Worm (Caenorhabditis elegans) whole organism, L2 larva: ENCODE results near the gene pcn-1.
A peak's percentile ranks its signal among the peaks of the same experiment; 100 is the strongest.

Source experiments
- C34F6.9 ChIP-seq: fragments of 150-350 bp; optimal IDR thresholded peaks from 2 replicates; lab custom pipeline; 2014; ENCODE audit warnings: missing biosample characterization, missing genetic modification characterization
- F13H6.1 ChIP-seq: sonication (generic microtip); optimal IDR thresholded peaks from 2 replicates; lab custom pipeline; 2016; ENCODE audit warnings: missing genetic modification characterization, missing compliant biosample characterization
- Y55F3AM.14 ChIP-seq: fragments of 200-800 bp; sonication (Bioruptor generic); optimal IDR thresholded peaks from 2 replicates; lab custom pipeline; 2018; ENCODE audit warnings: mild to moderate bottlenecking, missing genetic modification characterization, missing compliant biosample characterization
- ZK546.5 ChIP-seq: sonication (generic microtip); optimal IDR thresholded peaks from 2 replicates; lab custom pipeline; 2017; ENCODE audit warnings: missing biosample characterization, missing genetic modification characterization
- alr-1 ChIP-seq: fragments of 150-350 bp; optimal IDR thresholded peaks from 2 replicates; lab custom pipeline; 2014; ENCODE audit warnings: missing biosample characterization, missing genetic modification characterization
- aly-2 ChIP-seq: fragments of 150-350 bp; optimal IDR thresholded peaks from 2 replicates; lab custom pipeline; 2014; ENCODE audit warnings: missing biosample characterization, missing genetic modification characterization
- ama-1 ChIP-seq: fragments of 150-350 bp; optimal IDR thresholded peaks from 2 replicates; lab custom pipeline; 2018; ENCODE audit warnings: inconsistent platforms
- blmp-1 ChIP-seq: sonication (generic microtip); optimal IDR thresholded peaks from 2 replicates; lab custom pipeline; 2017; ENCODE audit warnings: missing genetic modification characterization, mild to moderate bottlenecking, missing compliant biosample characterization, antibody characterized with exemption, moderate library complexity; ENCODE audit not compliant: insufficient read depth
- ceh-16 ChIP-seq: fragments of 150-350 bp; optimal IDR thresholded peaks from 2 replicates; lab custom pipeline; 2014; ENCODE audit warnings: missing biosample characterization, missing genetic modification characterization
- ceh-82 ChIP-seq: fragments of 150-350 bp; optimal IDR thresholded peaks from 2 replicates; lab custom pipeline; 2014; ENCODE audit warnings: missing biosample characterization, missing genetic modification characterization
- crh-2 ChIP-seq: sonication (generic microtip); optimal IDR thresholded peaks from 2 replicates; lab custom pipeline; 2017; ENCODE audit warnings: missing biosample characterization, missing genetic modification characterization
- dmd-4 ChIP-seq: sonication (generic microtip); optimal IDR thresholded peaks from 2 replicates; lab custom pipeline; 2017; ENCODE audit warnings: missing biosample characterization, missing genetic modification characterization
- egl-27 ChIP-seq: sonication (generic microtip); optimal IDR thresholded peaks from 3 replicates; lab custom pipeline; 2017; ENCODE audit warnings: missing biosample characterization, missing genetic modification reagents, missing genetic modification characterization
- elt-1 ChIP-seq: fragments of 150-350 bp; optimal IDR thresholded peaks from 2 replicates; lab custom pipeline; 2014; ENCODE audit warnings: missing biosample characterization, missing genetic modification characterization
- elt-3 ChIP-seq: sonication (generic microtip); optimal IDR thresholded peaks from 2 replicates; lab custom pipeline; 2017; ENCODE audit warnings: missing biosample characterization, missing genetic modification characterization
- fos-1 ChIP-seq: fragments of 150-350 bp; optimal IDR thresholded peaks from 2 replicates; lab custom pipeline; 2014; ENCODE audit warnings: missing biosample characterization, missing genetic modification characterization
- gmeb-1 ChIP-seq: fragments of 150-350 bp; optimal IDR thresholded peaks from 2 replicates; lab custom pipeline; 2014; ENCODE audit warnings: missing biosample characterization, missing genetic modification characterization
- lin-11 ChIP-seq: fragments of 150-350 bp; sonication (generic microtip); optimal IDR thresholded peaks from 2 replicates; lab custom pipeline; 2014; ENCODE audit warnings: missing biosample characterization, missing genetic modification characterization, inconsistent platforms, mixed read lengths
- lin-13 ChIP-seq: fragments of 150-350 bp; optimal IDR thresholded peaks from 2 replicates; lab custom pipeline; 2014; ENCODE audit warnings: missing biosample characterization, missing genetic modification reagents, missing genetic modification characterization
- lin-39 ChIP-seq: fragments of 150-350 bp; optimal IDR thresholded peaks from 2 replicates; lab custom pipeline; 2014; ENCODE audit warnings: missing biosample characterization, missing genetic modification reagents, missing genetic modification characterization
- lsy-2 ChIP-seq, 2 experiments: fragments of 150-350 bp in 1 of 2; sonication (generic microtip) in 1 of 2; optimal IDR thresholded peaks; 2 replicates each; lab custom pipeline; 2014 to 2017; ENCODE audit warnings: missing biosample characterization in 2 of 2, missing genetic modification characterization in 2 of 2
- mab-5 ChIP-seq: fragments of 150-350 bp; optimal IDR thresholded peaks from 2 replicates; lab custom pipeline; 2014; ENCODE audit warnings: missing biosample characterization, missing genetic modification characterization
- mdl-1 ChIP-seq, 2 experiments: fragments of 150-350 bp in 1 of 2; sonication (generic microtip) in 1 of 2; optimal IDR thresholded peaks; 2 replicates each; lab custom pipeline; 2017; ENCODE audit warnings: missing biosample characterization in 2 of 2, missing genetic modification characterization in 2 of 2
- nhr-10 ChIP-seq: sonication (generic microtip); optimal IDR thresholded peaks from 2 replicates; lab custom pipeline; 2017; ENCODE audit warnings: missing biosample characterization, missing genetic modification characterization
- nhr-11 ChIP-seq: fragments of 150-350 bp; optimal IDR thresholded peaks from 2 replicates; lab custom pipeline; 2014; ENCODE audit warnings: missing biosample characterization, missing genetic modification characterization
- nhr-12 ChIP-seq: fragments of 150-350 bp; optimal IDR thresholded peaks from 2 replicates; lab custom pipeline; 2014; ENCODE audit warnings: missing biosample characterization, missing genetic modification characterization
- nhr-129 ChIP-seq: fragments of 150-350 bp; optimal IDR thresholded peaks from 2 replicates; lab custom pipeline; 2014; ENCODE audit warnings: missing biosample characterization, missing genetic modification characterization
- nhr-21 ChIP-seq: fragments of 150-350 bp; optimal IDR thresholded peaks from 2 replicates; lab custom pipeline; 2014; ENCODE audit warnings: missing biosample characterization, missing genetic modification characterization
- nhr-23 ChIP-seq: fragments of 150-350 bp; optimal IDR thresholded peaks from 2 replicates; lab custom pipeline; 2014; ENCODE audit warnings: missing biosample characterization, missing genetic modification reagents, missing genetic modification characterization
- nhr-237 ChIP-seq: fragments of 150-350 bp; optimal IDR thresholded peaks from 2 replicates; lab custom pipeline; 2014; ENCODE audit warnings: missing biosample characterization, missing genetic modification characterization
- nhr-25 ChIP-seq: fragments of 150-350 bp; sonication (generic microtip); optimal IDR thresholded peaks from 3 replicates; lab custom pipeline; 2014; ENCODE audit warnings: missing biosample characterization, missing genetic modification characterization
- nhr-77 ChIP-seq: fragments of 150-350 bp; optimal IDR thresholded peaks from 2 replicates; lab custom pipeline; 2014; ENCODE audit warnings: missing biosample characterization, missing genetic modification characterization
- sem-4 ChIP-seq: fragments of 150-350 bp; optimal IDR thresholded peaks from 2 replicates; lab custom pipeline; 2014; ENCODE audit warnings: missing biosample characterization, missing genetic modification reagents, missing genetic modification characterization
- skn-1 ChIP-seq: sonication (generic microtip); optimal IDR thresholded peaks from 2 replicates; lab custom pipeline; 2017; ENCODE audit warnings: missing biosample characterization, missing genetic modification characterization
- sma-3 ChIP-seq: sonication (generic microtip); optimal IDR thresholded peaks from 2 replicates; lab custom pipeline; 2016; ENCODE audit warnings: missing genetic modification reagents, missing genetic modification characterization, missing compliant biosample characterization
- sma-9 ChIP-seq, 2 experiments: fragments of 150-350 bp in 1 of 2; sonication (generic microtip) in 1 of 2; optimal IDR thresholded peaks; 2 replicates each; lab custom pipeline; 2014 to 2016; ENCODE audit warnings: missing genetic modification characterization in 2 of 2, mild to moderate bottlenecking in 1 of 2, missing biosample characterization in 1 of 2, missing compliant biosample characterization in 1 of 2, missing genetic modification reagents in 1 of 2, moderate library complexity in 1 of 2
- snpc-4 ChIP-seq: fragments of 150-350 bp; optimal IDR thresholded peaks from 2 replicates; lab custom pipeline; 2014; ENCODE audit warnings: missing biosample characterization, missing genetic modification characterization
- unc-39 ChIP-seq: fragments of 150-350 bp; optimal IDR thresholded peaks from 2 replicates; lab custom pipeline; 2014; ENCODE audit warnings: missing biosample characterization, missing genetic modification characterization
- unc-55 ChIP-seq: fragments of 150-350 bp; sonication (generic microtip); optimal IDR thresholded peaks from 3 replicates; lab custom pipeline; 2014; ENCODE audit warnings: missing biosample characterization, missing genetic modification reagents, missing genetic modification characterization
- unc-62 ChIP-seq: fragments of 150-350 bp; optimal IDR thresholded peaks from 2 replicates; lab custom pipeline; 2014; ENCODE audit warnings: missing biosample characterization, missing genetic modification reagents, missing genetic modification characterization
- ztf-1 ChIP-seq: fragments of 200-800 bp; sonication (Bioruptor generic); conservative IDR thresholded peaks from 2 replicates; pipeline ENCODE4 v1.3.6; 2022; ENCODE audit warnings: missing genetic modification characterization, missing compliant biosample characterization
- ztf-4 ChIP-seq: fragments of 150-350 bp; optimal IDR thresholded peaks from 2 replicates; lab custom pipeline; 2014; ENCODE audit warnings: missing biosample characterization, missing genetic modification characterization

Gene pcn-1

DNA sequence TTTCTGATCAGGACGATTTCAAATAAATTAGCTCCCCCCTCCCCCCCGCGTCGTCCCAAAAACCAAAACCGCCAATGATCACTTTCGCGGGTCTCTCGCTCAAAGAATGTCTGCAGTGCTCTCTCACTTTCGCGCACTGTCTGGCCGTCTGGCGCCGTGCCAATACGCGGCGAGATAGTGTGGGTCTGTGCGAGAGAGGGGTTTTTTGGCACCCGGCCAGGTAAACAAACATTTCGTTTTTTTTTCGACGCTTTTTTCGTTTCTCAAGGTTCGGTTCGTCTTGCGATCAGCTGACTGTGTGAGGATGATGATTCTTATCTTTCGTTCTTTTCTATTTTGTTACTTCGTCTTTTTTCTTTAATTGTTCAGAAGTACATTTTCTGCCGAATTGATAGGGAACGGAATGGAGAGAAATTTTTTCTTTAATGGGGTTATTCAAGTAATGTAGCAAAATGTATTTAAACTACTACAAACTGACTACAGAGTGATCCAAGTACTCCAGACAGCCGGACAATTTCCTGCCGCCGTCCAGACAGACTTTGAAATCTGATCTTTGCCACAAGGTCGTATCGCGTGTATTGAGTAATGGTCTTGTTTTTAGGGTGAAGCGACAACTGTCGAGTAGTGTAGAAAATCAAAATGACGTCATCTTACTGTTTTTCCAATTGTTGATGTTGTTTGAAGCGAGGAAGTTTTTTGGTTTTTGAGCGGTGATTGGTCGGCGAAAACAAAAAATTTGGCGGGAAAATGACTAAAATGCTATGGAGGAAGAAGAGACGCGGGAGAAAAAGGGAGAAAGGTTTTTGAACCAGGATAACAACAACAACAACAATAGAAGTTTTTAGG is 24.9 kb downstream of the pcn-1 start (continued):
- TF ChIP-seq aly-2 (tag; lab: Kevin White, UChicago) (no peak), ama-1 (lab: Kevin White, UChicago) (no peak), lin-13 (peak; percentile 27), nhr-21 (tag; lab: Kevin White, UChicago) (peak; percentile 19), fos-1 (tag; lab: Kevin White, UChicago) (no peak), nhr-12 (tag; lab: Kevin White, UChicago) (no peak), ceh-16 (tag; lab: Kevin White, UChicago) (no peak)

- TF ChIP-seq sma-9 (GFP tag; optimal IDR thresholded peaks at IDR 0.05; lab: Kevin White, UChicago) = peak; percentile 56
- no peak for TF ChIP-seq sma-9 (tag; optimal IDR thresholded peaks at IDR 0.05; lab: Kevin White, UChicago)
- TF ChIP-seq nhr-23 (tag; lab: Kevin White, UChicago) = no peak
- peak; percentile 83 for TF ChIP-seq mab-5
- TF ChIP-seq egl-27 (tag; lab: Kevin White, UChicago) = no peak
- peak; percentile 4 for TF ChIP-seq unc-55 (GFP tag; lab: Kevin White, UChicago)
- TF ChIP-seq nhr-237 (tag; lab: Kevin White, UChicago) = no peak
- peak; percentile 52 for TF ChIP-seq sem-4 (tag; lab: Kevin White, UChicago)
- TF ChIP-seq aly-2 (tag; lab: Kevin White, UChicago) = no peak
- no peak for TF ChIP-seq mdl-1 (tag; optimal IDR thresholded peaks at IDR 0.05; lab: Kevin White, UChicago)
- no peak for TF ChIP-seq lin-13
- TF ChIP-seq blmp-1 (tag; lab: Kevin White, UChicago) = peak; percentile 64
- no peak for TF ChIP-seq unc-39 (tag; lab: Kevin White, UChicago)
- no peak for TF ChIP-seq elt-1
- no peak for TF ChIP-seq nhr-77 (tag; lab: Kevin White, UChicago)
- no peak for TF ChIP-seq F13H6.1 (tag; lab: Kevin White, UChicago)
- TF ChIP-seq ZK546.5 = no peak
- no peak for TF ChIP-seq unc-62 (GFP tag; lab: Kevin White, UChicago)
- no peak for TF ChIP-seq alr-1 (tag; lab: Kevin White, UChicago)
- no peak for TF ChIP-seq lin-39 (tag; lab: Kevin White, UChicago)
- TF ChIP-seq nhr-129 (tag; lab: Kevin White, UChicago) = no peak
- TF ChIP-seq dmd-4 = no peak
- peak; percentile 70 for TF ChIP-seq crh-2
- peak; percentile 55 for TF ChIP-seq fos-1 (tag; lab: Kevin White, UChicago)
- no peak for TF ChIP-seq nhr-12 (tag; lab: Kevin White, UChicago)
- no peak for TF ChIP-seq Y55F3AM.14 (GFP tag; lab: Kevin White, UChicago)
- TF ChIP-seq lin-11 (tag; lab: Kevin White, UChicago) = no peak
- no peak for TF ChIP-seq lsy-2 (tag; optimal IDR thresholded peaks at IDR 0.05; lab: Kevin White, UChicago)
- TF ChIP-seq ztf-4 (tag; lab: Kevin White, UChicago) = no peak
- TF ChIP-seq skn-1 = no peak
These were observed 27.1 kb downstream of the pcn-1 start for ce11 chrIV:4021847-4022780.

DNA sequence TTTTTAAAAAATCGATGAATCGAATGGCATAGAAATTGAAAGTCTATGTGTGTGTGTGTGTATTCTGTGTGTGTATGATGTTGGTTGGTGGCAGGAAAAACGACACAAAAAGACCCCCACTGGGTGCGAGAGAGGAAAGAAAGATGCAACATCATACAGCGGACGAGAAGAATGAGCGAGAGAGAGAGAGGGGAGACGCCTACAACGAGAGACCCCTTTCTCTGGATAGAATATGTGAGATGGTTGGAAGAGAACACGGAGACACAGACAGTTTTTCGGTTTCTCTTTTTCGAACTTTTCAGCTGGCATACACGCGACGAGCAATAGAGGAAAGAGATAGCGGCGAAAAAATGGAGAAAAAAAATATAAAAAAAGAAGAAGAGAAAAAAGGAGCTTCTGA is 29.4 kb downstream of the pcn-1 start:
- TF ChIP-seq unc-62 (GFP tag; lab: Kevin White, UChicago) (no peak), snpc-4 (tag; lab: Kevin White, UChicago) (peak; percentile 21), nhr-25 (peak; percentile 25), lin-13 (peak; percentile 21), dmd-4 (no peak), unc-39 (tag; lab: Kevin White, UChicago) (no peak), aly-2 (tag; lab: Kevin White, UChicago) (no peak), ZK546.5 (no peak), nhr-11 (no peak), lin-11 (tag; lab: Kevin White, UChicago) (peak; percentile 40), ceh-16 (tag; lab: Kevin White, UChicago) (no peak), gmeb-1 (tag; lab: Kevin White, UChicago) (peak; percentile 25), sma-9 (GFP tag; optimal IDR thresholded peaks at IDR 0.05; lab: Kevin White, UChicago) (peak; percentile 87), sma-9 (tag; optimal IDR thresholded peaks at IDR 0.05; lab: Kevin White, UChicago) (no peak), nhr-10 (tag; lab: Kevin White, UChicago) (no peak), elt-3 (no peak), F13H6.1 (tag; lab: Kevin White, UChicago) (peak; percentile 90), ceh-82 (tag; lab: Kevin White, UChicago) (no peak), mab-5 (peak; percentile 69), ztf-1 (GFP tag; lab: Robert Waterston, UW) (no peak), C34F6.9 (peak; percentile 80), sem-4 (tag; lab: Kevin White, UChicago) (peak; percentile 63), nhr-21 (tag; lab: Kevin White, UChicago) (no peak), nhr-23 (tag; lab: Kevin White, UChicago) (no peak), nhr-77 (tag; lab: Kevin White, UChicago) (no peak), elt-1 (no peak), ama-1 (lab: Kevin White, UChicago) (no peak), unc-55 (GFP tag; lab: Kevin White, UChicago) (peak; percentile 85), sma-3 (GFP tag; lab: Kevin White, UChicago) (peak; percentile 25), alr-1 (tag; lab: Kevin White, UChicago) (no peak), ztf-4 (tag; lab: Kevin White, UChicago) (no peak)
